Worm (Caenorhabditis elegans) whole organism, young adult: ENCODE data around the gene fbxb-55.

Source experiments
- T07F8.4 ChIP-seq: sonication (generic microtip); optimal IDR thresholded peaks from 2 replicates; lab custom pipeline; 2016; ENCODE audit warnings: mild to moderate bottlenecking, missing genetic modification characterization, moderate library complexity, missing compliant biosample characterization
- aptf-2 ChIP-seq: fragments of 200-800 bp; sonication (Bioruptor generic); conservative IDR thresholded peaks from 2 replicates; pipeline ENCODE4 v1.3.6; 2022; ENCODE audit warnings: missing genetic modification reagents, missing genetic modification characterization, missing compliant biosample characterization
- ceh-27 ChIP-seq: fragments of 200-800 bp; sonication (Bioruptor generic); optimal IDR thresholded peaks from 2 replicates; lab custom pipeline; 2018; ENCODE audit warnings: mild to moderate bottlenecking, missing genetic modification characterization, moderate library complexity, missing compliant biosample characterization
- die-1 ChIP-seq: sonication (generic microtip); optimal IDR thresholded peaks from 2 replicates; lab custom pipeline; 2016; ENCODE audit warnings: missing genotype, mild to moderate bottlenecking, missing genetic modification characterization, missing compliant biosample characterization
- mel-28 ChIP-seq: sonication (generic microtip); optimal IDR thresholded peaks from 2 replicates; lab custom pipeline; 2016; ENCODE audit warnings: borderline replicate concordance, mild to moderate bottlenecking, missing genetic modification characterization, missing compliant biosample characterization
- nfya-1 ChIP-seq: sonication (generic microtip); optimal IDR thresholded peaks from 2 replicates; lab custom pipeline; 2017; ENCODE audit warnings: antibody characterized with exemption, missing compliant biosample characterization, missing genetic modification characterization, borderline replicate concordance; ENCODE audit not compliant: insufficient read depth
- nfyb-1 ChIP-seq: fragments of 200-800 bp; sonication (Bioruptor generic); IDR thresholded peaks from 2 replicates; pipeline ENCODE4 v1.3.6; 2022; ENCODE audit warnings: missing genetic modification reagents, missing genetic modification characterization, missing compliant biosample characterization
- nhr-90 ChIP-seq: sonication (generic microtip); optimal IDR thresholded peaks from 2 replicates; lab custom pipeline; 2016; ENCODE audit warnings: missing genotype, mild to moderate bottlenecking, missing genetic modification characterization, missing compliant biosample characterization
- pha-4 ChIP-seq: fragments of 150-350 bp; sonication (generic microtip); optimal IDR thresholded peaks from 2 replicates; lab custom pipeline; 2014; ENCODE audit warnings: missing biosample characterization, missing genetic modification reagents, missing genetic modification characterization
- somi-1 ChIP-seq: fragments of 200-800 bp; sonication (Bioruptor generic); optimal IDR thresholded peaks from 2 replicates; lab custom pipeline; 2018; ENCODE audit warnings: mild to moderate bottlenecking, missing genetic modification characterization, missing compliant biosample characterization
- unc-62 ChIP-seq: fragments of 150-350 bp; optimal IDR thresholded peaks from 2 replicates; lab custom pipeline; 2014; ENCODE audit warnings: missing biosample characterization, missing genetic modification reagents, missing genetic modification characterization

DNA sequence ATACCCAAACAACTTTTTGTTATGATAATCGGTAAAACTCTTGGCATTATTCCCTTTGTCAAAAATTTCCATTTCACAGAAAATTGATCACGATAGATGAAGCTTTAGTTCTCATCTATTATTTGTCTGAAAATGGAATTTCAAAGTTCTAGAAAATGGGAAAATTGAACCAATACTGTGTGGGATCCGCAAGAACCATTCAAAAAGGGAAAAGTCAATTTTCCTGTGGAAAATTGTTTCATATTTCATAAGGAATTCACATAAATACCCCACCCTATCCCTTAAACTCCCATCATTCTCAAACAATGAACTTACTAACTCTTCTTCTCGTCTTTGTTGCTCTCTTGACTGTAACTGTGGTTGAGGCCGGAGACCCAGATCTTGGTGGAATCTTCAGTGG lies 12.3 kb downstream of the fbxb-55 start, which contains the start of the genes C35B1.9 and C35B1.3:
- no peak for TF ChIP-seq nfya-1
- no peak for TF ChIP-seq ceh-27
- no peak for TF ChIP-seq mel-28
- TF ChIP-seq pha-4 = no peak
- no peak for TF ChIP-seq T07F8.4 (tag; lab: Kevin White, UChicago)
- TF ChIP-seq nfyb-1 = no peak
- TF ChIP-seq nhr-90 = no peak
- TF ChIP-seq somi-1 (GFP tag; lab: Kevin White, UChicago) = no peak
- no peak for TF ChIP-seq aptf-2
- TF ChIP-seq unc-62 (GFP tag; lab: Kevin White, UChicago) = no peak
- no peak for TF ChIP-seq die-1
